Worm (Caenorhabditis elegans): ENCODE results near the gene zmp-1.

The zmp-1 gene

ce11 chrIII:5949817-5950216 lies 17.1 kb upstream of the zmp-1 start (continued):
- TF ChIP-seq sox-4 (tag; optimal IDR thresholded peaks at IDR 0.05) (no peak), skn-1 (tag; optimal IDR thresholded peaks at IDR 0.05) (no peak), nhr-71 (tag; optimal IDR thresholded peaks at IDR 0.05) (peak; percentile 51), ama-1 (optimal IDR thresholded peaks at IDR 0.05) (no peak), aly-2 (tag; optimal IDR thresholded peaks at IDR 0.05) (no peak), ztf-4 (tag; optimal IDR thresholded peaks at IDR 0.05) (no peak), dsc-1 (tag; optimal IDR thresholded peaks at IDR 0.05) (peak; percentile 22), tbx-2 (tag; optimal IDR thresholded peaks at IDR 0.05) (no peak), unc-62 (GFP tag; optimal IDR thresholded peaks at IDR 0.05) (no peak), nhr-77 (tag; optimal IDR thresholded peaks at IDR 0.05) (no peak), xbp-1 (tag; optimal IDR thresholded peaks at IDR 0.05) (no peak), lin-35 (GFP tag; optimal IDR thresholded peaks at IDR 0.05) (no peak), C16A3.4 (tag; optimal IDR thresholded peaks at IDR 0.05) (no peak), fkh-8 (tag; optimal IDR thresholded peaks at IDR 0.05) (no peak), C04F5.9 (tag; optimal IDR thresholded peaks at IDR 0.05) (no peak), nhr-47 (tag; optimal IDR thresholded peaks at IDR 0.05) (peak; percentile 34), hlh-4 (tag; optimal IDR thresholded peaks at IDR 0.05) (no peak), mef-2 (tag; optimal IDR thresholded peaks at IDR 0.05) (no peak), nhr-237 (tag; optimal IDR thresholded peaks at IDR 0.05) (no peak), nhr-90 (tag; optimal IDR thresholded peaks at IDR 0.05; ENCODE audit: poor library complexity) (no peak), zag-1 (tag; optimal IDR thresholded peaks at IDR 0.05) (no peak), nhr-12 (tag; optimal IDR thresholded peaks at IDR 0.05) (no peak), dpl-1 (GFP tag; optimal IDR thresholded peaks at IDR 0.05) (no peak), efl-3 (GFP tag; optimal IDR thresholded peaks at IDR 0.05) (no peak), rnt-1 (tag; optimal IDR thresholded peaks at IDR 0.05) (peak; percentile 61), egl-13 (tag; optimal IDR thresholded peaks at IDR 0.05) (no peak), egl-27 (tag; optimal IDR thresholded peaks at IDR 0.05) (no peak), jun-1 (tag; optimal IDR thresholded peaks at IDR 0.05) (no peak), efl-1 (optimal IDR thresholded peaks at IDR 0.05) (peak; percentile 21 to 33), efl-1 (GFP tag; optimal IDR thresholded peaks at IDR 0.05 in 1 of 2) (peak in 1 of 2 experiments; percentile 86), isw-1 (GFP tag; IDR thresholded peaks at IDR 0.05) (no peak), hpl-2 (GFP tag; optimal IDR thresholded peaks at IDR 0.05) (no peak), elt-2 (tag; optimal IDR thresholded peaks at IDR 0.05) (no peak), nhr-76 (tag; optimal IDR thresholded peaks at IDR 0.05) (no peak), ceh-63 (GFP tag; optimal IDR thresholded peaks at IDR 0.05) (no peak), nhr-85 (tag) (no peak), unc-130 (tag; optimal IDR thresholded peaks at IDR 0.05) (no peak), tlp-1 (tag; optimal IDR thresholded peaks at IDR 0.05) (no peak), C34B4.2 (tag; optimal IDR thresholded peaks at IDR 0.05) (no peak), ceh-88 (GFP tag; IDR thresholded peaks at IDR 0.05) (no peak), ceh-90 (tag; optimal IDR thresholded peaks at IDR 0.05) (no peak)

ce11 chrIII:5948986-5949385 lies 16.2 kb upstream of the zmp-1 start:
- TF ChIP-seq mef-2 (tag; optimal IDR thresholded peaks at IDR 0.05) (no peak), tlp-1 (tag; optimal IDR thresholded peaks at IDR 0.05) (peak; percentile 61), vab-15 (tag; optimal IDR thresholded peaks at IDR 0.05) (no peak), C04F5.9 (tag; optimal IDR thresholded peaks at IDR 0.05) (no peak)

ce11 chrIII:5948162-5948933 lies 15.6 kb upstream of the zmp-1 start, which contains the start of the genes F25B5.6 and F25B5.3:
Gene F25B5.6 (minus strand): TSS chrIII:5948733.
Gene F25B5.3 (plus strand): TSS chrIII:5948883.
- TF ChIP-seq fkh-4 (tag; optimal IDR thresholded peaks at IDR 0.05; ENCODE audit: borderline replicate concordance) (no peak), snu-23 (GFP tag; optimal IDR thresholded peaks at IDR 0.05) (peak; percentile 58), ceh-88 (GFP tag; IDR thresholded peaks at IDR 0.05) (no peak), lin-35 (GFP tag; optimal IDR thresholded peaks at IDR 0.05) (peak; percentile 8 to 53), nhr-19 (GFP tag; conservative IDR thresholded peaks at IDR 0.05) (peak; percentile 98), sox-4 (tag; optimal IDR thresholded peaks at IDR 0.05) (no peak), lir-3 (tag; optimal IDR thresholded peaks at IDR 0.05; ENCODE audit: poor library complexity) (no peak), ztf-4 (tag; optimal IDR thresholded peaks at IDR 0.05) (no peak), lsy-2 (tag; optimal IDR thresholded peaks at IDR 0.05) (peak; percentile 36 to 50), lin-14 (GFP tag; optimal IDR thresholded peaks at IDR 0.05) (peak; percentile 51), C16A3.4 (tag; optimal IDR thresholded peaks at IDR 0.05) (peak; percentile 38), unc-86 (tag; optimal IDR thresholded peaks at IDR 0.05) (no peak), nhr-47 (tag; optimal IDR thresholded peaks at IDR 0.05) (no peak), mep-1 (tag; optimal IDR thresholded peaks at IDR 0.05) (peak; percentile 61), ces-1 (GFP tag; optimal IDR thresholded peaks at IDR 0.05) (no peak), fos-1 (tag; optimal IDR thresholded peaks at IDR 0.05) (no peak), rnt-1 (tag; optimal IDR thresholded peaks at IDR 0.05) (peak; percentile 9)

Measured in whole organism, L1 larva.